Worm (Caenorhabditis elegans) whole organism, young adult: Measurements from ENCODE around the gene C25H3.15.

ENCODE experiments used
- B0019.2 ChIP-seq: fragments of 200-800 bp; sonication (Bioruptor generic); conservative IDR thresholded peaks from 2 replicates; pipeline ENCODE4 v1.3.6; 2022; ENCODE audit warnings: missing genetic modification reagents, missing genetic modification characterization, missing compliant biosample characterization
- B0035.1 ChIP-seq: sonication (generic microtip); optimal IDR thresholded peaks from 2 replicates; lab custom pipeline; 2016; ENCODE audit warnings: missing genetic modification characterization, mild to moderate bottlenecking, missing compliant biosample characterization, missing genotype, missing genetic modification reagents
- B0261.1 ChIP-seq: sonication (generic microtip); optimal IDR thresholded peaks from 2 replicates; lab custom pipeline; 2016; ENCODE audit warnings: mild to moderate bottlenecking, missing genetic modification characterization, moderate library complexity, missing compliant biosample characterization
- C06A6.2 ChIP-seq: fragments of 200-800 bp; sonication (Bioruptor generic); conservative IDR thresholded peaks from 2 replicates; pipeline ENCODE4 v1.3.6; 2022; ENCODE audit warnings: missing genetic modification characterization, missing compliant biosample characterization
- D2030.7 ChIP-seq: fragments of 200-800 bp; sonication (Bioruptor generic); IDR thresholded peaks from 2 replicates; pipeline ENCODE4 v1.3.6; 2022; ENCODE audit warnings: missing genetic modification reagents, missing genetic modification characterization, missing compliant biosample characterization
- F23B12.7 ChIP-seq: sonication (generic microtip); optimal IDR thresholded peaks from 2 replicates; lab custom pipeline; 2017; ENCODE audit warnings: missing genetic modification characterization, mild to moderate bottlenecking, missing compliant biosample characterization, antibody characterized with exemption, moderate library complexity; ENCODE audit not compliant: insufficient read depth
- F37B4.10 ChIP-seq: fragments of 200-800 bp; sonication (Bioruptor generic); IDR thresholded peaks from 2 replicates; pipeline ENCODE4 v1.3.6; 2022; ENCODE audit warnings: missing genetic modification characterization, missing compliant biosample characterization
- F49E8.2 ChIP-seq: sonication (generic microtip); optimal IDR thresholded peaks from 3 replicates; lab custom pipeline; 2017; ENCODE audit warnings: missing genetic modification characterization, mild to moderate bottlenecking, missing compliant biosample characterization, antibody characterized with exemption, moderate library complexity; ENCODE audit not compliant: insufficient read depth
- F55B11.4 ChIP-seq: sonication (generic microtip); optimal IDR thresholded peaks from 2 replicates; lab custom pipeline; 2016; ENCODE audit warnings: missing compliant biosample characterization, missing genetic modification characterization, borderline replicate concordance; ENCODE audit not compliant: insufficient read depth
- Y79H2A.3 ChIP-seq: fragments of 200-800 bp; sonication (Bioruptor generic); conservative IDR thresholded peaks from 2 replicates; pipeline ENCODE4 v1.3.6; 2022; ENCODE audit warnings: missing genetic modification reagents, missing genetic modification characterization, missing compliant biosample characterization
- aptf-2 ChIP-seq: fragments of 200-800 bp; sonication (Bioruptor generic); conservative IDR thresholded peaks from 2 replicates; pipeline ENCODE4 v1.3.6; 2022; ENCODE audit warnings: missing genetic modification reagents, missing genetic modification characterization, missing compliant biosample characterization
- aptf-3 ChIP-seq: fragments of 200-800 bp; sonication (Bioruptor generic); IDR thresholded peaks from 2 replicates; pipeline ENCODE4 v1.3.6; 2022; ENCODE audit warnings: missing genetic modification characterization, missing compliant biosample characterization
- attf-5 ChIP-seq: fragments of 200-800 bp; sonication (Bioruptor generic); optimal IDR thresholded peaks from 2 replicates; lab custom pipeline; 2018; ENCODE audit warnings: mild to moderate bottlenecking, missing genetic modification characterization, missing compliant biosample characterization
- attf-6 ChIP-seq: fragments of 200-800 bp; sonication (Bioruptor generic); IDR thresholded peaks from 2 replicates; pipeline ENCODE4 v1.3.6; 2022; ENCODE audit warnings: missing genetic modification reagents, missing genetic modification characterization, missing compliant biosample characterization
- bed-1 ChIP-seq: fragments of 200-800 bp; sonication (Bioruptor generic); IDR thresholded peaks from 2 replicates; pipeline ENCODE4 v1.3.6; 2022; ENCODE audit warnings: missing genetic modification reagents, missing genetic modification characterization, missing compliant biosample characterization
- ccch-3 ChIP-seq: fragments of 200-800 bp; sonication (Bioruptor generic); optimal IDR thresholded peaks from 2 replicates; lab custom pipeline; 2018; ENCODE audit warnings: mild to moderate bottlenecking, missing genetic modification characterization, missing compliant biosample characterization
- die-1 ChIP-seq: sonication (generic microtip); optimal IDR thresholded peaks from 2 replicates; lab custom pipeline; 2016; ENCODE audit warnings: missing genotype, mild to moderate bottlenecking, missing genetic modification characterization, missing compliant biosample characterization
- dox-1 ChIP-seq: fragments of 200-800 bp; sonication (Bioruptor generic); IDR thresholded peaks from 2 replicates; pipeline ENCODE4 v1.3.6; 2022; ENCODE audit warnings: missing genetic modification reagents, missing genetic modification characterization, missing compliant biosample characterization
- dpff-1 ChIP-seq: sonication (generic microtip); optimal IDR thresholded peaks from 2 replicates; lab custom pipeline; 2017; ENCODE audit warnings: mild to moderate bottlenecking, missing genetic modification characterization, missing compliant biosample characterization
- efl-1 ChIP-seq: fragments of 150-350 bp; optimal IDR thresholded peaks from 2 replicates; lab custom pipeline; 2014; ENCODE audit warnings: missing biosample characterization, missing genetic modification reagents, missing genetic modification characterization
- egrh-3 ChIP-seq: fragments of 200-800 bp; sonication (Bioruptor generic); IDR thresholded peaks from 2 replicates; pipeline ENCODE4 v1.3.6; 2022; ENCODE audit warnings: missing genetic modification reagents, missing genetic modification characterization, missing compliant biosample characterization
- ets-4 ChIP-seq: fragments of 200-800 bp; sonication (Bioruptor generic); optimal IDR thresholded peaks from 2 replicates; lab custom pipeline; 2018; ENCODE audit warnings: mild to moderate bottlenecking, missing genetic modification characterization, missing compliant biosample characterization
- him-1 ChIP-seq: sonication (generic microtip); optimal IDR thresholded peaks from 2 replicates; lab custom pipeline; 2016; ENCODE audit warnings: missing genotype, missing genetic modification reagents, missing genetic modification characterization, missing compliant biosample characterization
- hlh-26 ChIP-seq: fragments of 200-800 bp; sonication (Bioruptor generic); conservative IDR thresholded peaks from 2 replicates; pipeline ENCODE4 v1.3.6; 2022; ENCODE audit warnings: missing genetic modification reagents, missing genetic modification characterization, missing compliant biosample characterization
- hrde-1 ChIP-seq: sonication (generic microtip); optimal IDR thresholded peaks from 2 replicates; lab custom pipeline; 2016; ENCODE audit warnings: missing genetic modification characterization, mild to moderate bottlenecking, missing compliant biosample characterization, moderate library complexity, missing genotype, missing genetic modification reagents, borderline replicate concordance
- let-526 ChIP-seq: fragments of 200-800 bp; sonication (Bioruptor generic); IDR thresholded peaks from 2 replicates; pipeline ENCODE4 v1.3.6; 2022; ENCODE audit warnings: missing genetic modification reagents, missing genetic modification characterization, missing compliant biosample characterization
- lin-35 ChIP-seq, 3 experiments: fragments of 150-350 bp in 2 of 3; sonication (generic microtip) in 1 of 3; optimal IDR thresholded peaks; 2 replicates each; lab custom pipeline; 2014 to 2018; ENCODE audit warnings: missing biosample characterization in 3 of 3, missing genetic modification characterization in 3 of 3, missing genetic modification reagents in 3 of 3
- madf-3 ChIP-seq: fragments of 200-800 bp; sonication (Bioruptor generic); IDR thresholded peaks from 2 replicates; pipeline ENCODE4 v1.3.6; 2022; ENCODE audit warnings: missing genetic modification reagents, missing genetic modification characterization, missing compliant biosample characterization
- mxl-1 ChIP-seq: sonication (generic microtip); optimal IDR thresholded peaks from 2 replicates; lab custom pipeline; 2016; ENCODE audit warnings: missing genetic modification characterization, missing compliant biosample characterization
- pbrm-1 ChIP-seq: fragments of 200-800 bp; sonication (Bioruptor generic); IDR thresholded peaks from 2 replicates; pipeline ENCODE4 v1.3.6; 2022; ENCODE audit warnings: missing genetic modification reagents, missing genetic modification characterization, missing compliant biosample characterization
- pha-4 ChIP-seq: fragments of 150-350 bp; sonication (generic microtip); optimal IDR thresholded peaks from 2 replicates; lab custom pipeline; 2014; ENCODE audit warnings: missing biosample characterization, missing genetic modification reagents, missing genetic modification characterization
- sdz-38 ChIP-seq: sonication (generic microtip); optimal IDR thresholded peaks from 2 replicates; lab custom pipeline; 2016; ENCODE audit warnings: missing genotype, missing genetic modification characterization, missing compliant biosample characterization
- sea-2 ChIP-seq: fragments of 200-800 bp; sonication (Bioruptor generic); IDR thresholded peaks from 2 replicates; pipeline ENCODE4 v1.3.6; 2022; ENCODE audit warnings: missing genetic modification characterization, missing compliant biosample characterization
- snpc-1.1 ChIP-seq: sonication (generic microtip); optimal IDR thresholded peaks from 2 replicates; lab custom pipeline; 2017; ENCODE audit warnings: missing genetic modification characterization, mild to moderate bottlenecking, missing compliant biosample characterization, antibody characterized with exemption, moderate library complexity, missing genotype, missing genetic modification reagents; ENCODE audit not compliant: insufficient read depth
- snpc-3.4 ChIP-seq: sonication (generic microtip); optimal IDR thresholded peaks from 2 replicates; lab custom pipeline; 2017; ENCODE audit warnings: missing genetic modification characterization, mild to moderate bottlenecking, missing compliant biosample characterization, antibody characterized with exemption, moderate library complexity, missing genotype, missing genetic modification reagents
- tbp1 ChIP-seq: fragments of 200-800 bp; sonication (Bioruptor generic); optimal IDR thresholded peaks from 2 replicates; lab custom pipeline; 2018; ENCODE audit warnings: mild to moderate bottlenecking, missing genetic modification characterization, missing compliant biosample characterization
- unc-130 ChIP-seq: sonication (generic microtip); optimal IDR thresholded peaks from 2 replicates; lab custom pipeline; 2016; ENCODE audit warnings: missing genetic modification reagents, missing genetic modification characterization, missing compliant biosample characterization
- unc-62 ChIP-seq: fragments of 150-350 bp; optimal IDR thresholded peaks from 2 replicates; lab custom pipeline; 2014; ENCODE audit warnings: missing biosample characterization, missing genetic modification reagents, missing genetic modification characterization
- xnd-1 ChIP-seq: sonication (generic microtip); optimal IDR thresholded peaks from 2 replicates; lab custom pipeline; 2016; ENCODE audit warnings: missing genotype, missing genetic modification reagents, missing genetic modification characterization, missing compliant biosample characterization
- zfh-2 ChIP-seq: fragments of 200-800 bp; sonication (Bioruptor generic); conservative IDR thresholded peaks from 2 replicates; pipeline ENCODE4 v1.3.6; 2022; ENCODE audit warnings: missing genetic modification reagents, missing genetic modification characterization, missing compliant biosample characterization
- zim-3 ChIP-seq: sonication (generic microtip); optimal IDR thresholded peaks from 2 replicates; lab custom pipeline; 2017; ENCODE audit warnings: mild to moderate bottlenecking, missing genetic modification characterization, moderate library complexity, missing compliant biosample characterization
- ztf-22 ChIP-seq: fragments of 200-800 bp; sonication (Bioruptor generic); optimal IDR thresholded peaks from 2 replicates; lab custom pipeline; 2018; ENCODE audit warnings: mild to moderate bottlenecking, missing genetic modification characterization, moderate library complexity, missing compliant biosample characterization
- ztf-26 ChIP-seq: sonication (generic microtip); optimal IDR thresholded peaks from 2 replicates; lab custom pipeline; 2017; ENCODE audit warnings: missing genetic modification characterization, missing compliant biosample characterization
- ztf-3 ChIP-seq: fragments of 200-800 bp; sonication (Bioruptor generic); optimal IDR thresholded peaks from 2 replicates; lab custom pipeline; 2018; ENCODE audit warnings: mild to moderate bottlenecking, missing genetic modification characterization, missing compliant biosample characterization
- ztf-6 ChIP-seq: fragments of 200-800 bp; sonication (Bioruptor generic); IDR thresholded peaks from 2 replicates; pipeline ENCODE4 v1.3.6; 2022; ENCODE audit warnings: missing genetic modification reagents, missing genetic modification characterization, missing compliant biosample characterization

The C25H3.15 gene

DNA sequence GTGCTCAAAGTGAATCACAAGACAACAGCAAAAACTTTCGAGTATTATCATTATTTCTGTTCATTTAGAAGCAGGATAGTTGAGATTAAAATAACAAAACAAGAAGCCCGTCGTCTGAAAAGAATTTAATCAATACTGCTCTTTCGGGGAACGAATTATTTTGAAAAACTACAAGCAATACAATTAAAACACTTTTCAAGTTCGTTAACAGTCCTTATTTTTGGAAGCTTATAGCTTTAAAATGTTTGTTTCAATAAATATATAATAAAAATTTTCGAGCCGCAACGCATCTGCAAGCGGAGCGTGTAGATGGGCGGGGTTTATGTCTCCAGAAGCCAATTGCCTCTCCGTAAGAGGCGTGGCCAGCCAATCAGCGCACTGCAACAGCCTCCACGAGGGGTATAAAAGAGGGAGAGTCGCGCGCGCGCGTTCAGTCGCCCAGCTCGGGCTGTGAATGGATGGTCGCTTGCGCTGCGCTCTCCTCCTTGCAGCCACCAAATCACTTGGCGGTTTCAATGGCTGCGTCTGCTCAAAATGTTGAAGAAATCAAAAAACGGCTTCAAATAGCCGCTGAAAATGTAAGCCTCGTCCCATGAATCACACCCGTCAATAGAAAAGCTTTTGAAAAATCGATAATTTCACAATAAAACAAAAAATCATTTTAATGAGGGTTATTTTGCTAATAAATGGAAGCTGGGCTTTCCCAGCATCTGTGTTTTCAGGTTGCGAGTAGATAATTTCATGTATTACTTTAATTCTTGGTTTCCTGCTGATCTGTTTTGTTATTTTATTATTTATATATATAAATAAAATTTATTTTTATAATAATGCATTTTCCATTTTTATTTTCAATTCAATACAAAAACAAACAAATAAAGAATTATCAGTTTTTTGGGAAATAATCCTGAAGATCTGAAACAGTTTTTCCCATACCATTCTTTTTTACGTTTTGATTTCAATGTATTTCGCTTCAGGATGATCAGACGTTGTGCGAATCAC is 4.1 kb upstream of the C25H3.15 start, which contains the start of the genes ift-43 and mdt-26 (continued):
- TF ChIP-seq ztf-22 (GFP tag; lab: Kevin White, UChicago): no peak
- peak; percentile 83 for TF ChIP-seq pbrm-1 (GFP tag; lab: Robert Waterston, UW)
- TF ChIP-seq xnd-1 (tag; lab: Kevin White, UChicago): no peak
- TF ChIP-seq C06A6.2 (GFP tag; lab: Robert Waterston, UW): peak; percentile 84
- peak; percentile 76 for TF ChIP-seq tbp1 (GFP tag; lab: Kevin White, UChicago)
- TF ChIP-seq egrh-3 (GFP tag; lab: Robert Waterston, UW): peak; percentile 95
- TF ChIP-seq sea-2 (GFP tag; lab: Robert Waterston, UW): 0 out of 2 replicates have a peak, but pooled peaks have one; percentile 65
- TF ChIP-seq snpc-3.4 (tag; lab: Kevin White, UChicago): no peak
- peak; percentile 44 for TF ChIP-seq efl-1
- peak; percentile 72 for TF ChIP-seq zim-3 (tag; lab: Kevin White, UChicago)
- TF ChIP-seq hlh-26: no peak
- no peak for TF ChIP-seq F49E8.2
- no peak for TF ChIP-seq F37B4.10 (GFP tag; lab: Robert Waterston, UW)
- TF ChIP-seq lin-35 (GFP tag; optimal IDR thresholded peaks at IDR 0.05; lab: Kevin White, UChicago): peak in 2 of 3 experiments; percentile 0 to 60
- TF ChIP-seq ccch-3 (GFP tag; lab: Kevin White, UChicago): peak; percentile 32
- TF ChIP-seq F23B12.7: peak; percentile 85
- peak; percentile 87 for TF ChIP-seq dox-1
- TF ChIP-seq die-1 (tag; lab: Kevin White, UChicago): no peak
- no peak for TF ChIP-seq dpff-1
- no peak for TF ChIP-seq pha-4
- no peak for TF ChIP-seq mxl-1 (tag; lab: Kevin White, UChicago)
- TF ChIP-seq bed-1 (GFP tag; lab: Robert Waterston, UW): 0 out of 2 replicates have a peak, but pooled peaks have one; percentile 86
- peak; percentile 16 for TF ChIP-seq sdz-38 (tag; lab: Kevin White, UChicago)
- TF ChIP-seq him-1 (tag; lab: Kevin White, UChicago): peak; percentile 27
- TF ChIP-seq F55B11.4: no peak
- TF ChIP-seq hrde-1 (tag; lab: Kevin White, UChicago): no peak
- peak; percentile 72 for TF ChIP-seq D2030.7 (GFP tag; lab: Robert Waterston, UW)
- TF ChIP-seq attf-5 (GFP tag; lab: Kevin White, UChicago): peak; percentile 77
- TF ChIP-seq ztf-26: peak; percentile 87
- TF ChIP-seq madf-3 (GFP tag; lab: Robert Waterston, UW): peak; percentile 93
- TF ChIP-seq ets-4 (GFP tag; lab: Kevin White, UChicago): peak; percentile 49
- no peak for TF ChIP-seq aptf-2 (GFP tag; lab: Robert Waterston, UW)
- no peak for TF ChIP-seq unc-62 (GFP tag; lab: Kevin White, UChicago)
- no peak for TF ChIP-seq B0035.1 (tag; lab: Kevin White, UChicago)
- no peak for TF ChIP-seq attf-6 (GFP tag; lab: Robert Waterston, UW)
- peak; percentile 90 for TF ChIP-seq let-526 (GFP tag; lab: Robert Waterston, UW)
- no peak for TF ChIP-seq snpc-1.1 (tag; lab: Kevin White, UChicago)
- peak; percentile 77 for TF ChIP-seq ztf-6 (GFP tag; lab: Robert Waterston, UW)
- TF ChIP-seq B0261.1 (tag; lab: Kevin White, UChicago): no peak
- no peak for TF ChIP-seq B0019.2 (GFP tag; lab: Robert Waterston, UW)
- TF ChIP-seq unc-130 (GFP tag; lab: Kevin White, UChicago): no peak
- TF ChIP-seq aptf-3 (GFP tag; lab: Robert Waterston, UW): no peak
- no peak for TF ChIP-seq ztf-3 (GFP tag; lab: Kevin White, UChicago)
- peak; percentile 81; the same call in 1 of the 2 replicates for TF ChIP-seq Y79H2A.3 (GFP tag; lab: Robert Waterston, UW)
- TF ChIP-seq zfh-2: peak; percentile 99
